In the genomic region with DNA sequence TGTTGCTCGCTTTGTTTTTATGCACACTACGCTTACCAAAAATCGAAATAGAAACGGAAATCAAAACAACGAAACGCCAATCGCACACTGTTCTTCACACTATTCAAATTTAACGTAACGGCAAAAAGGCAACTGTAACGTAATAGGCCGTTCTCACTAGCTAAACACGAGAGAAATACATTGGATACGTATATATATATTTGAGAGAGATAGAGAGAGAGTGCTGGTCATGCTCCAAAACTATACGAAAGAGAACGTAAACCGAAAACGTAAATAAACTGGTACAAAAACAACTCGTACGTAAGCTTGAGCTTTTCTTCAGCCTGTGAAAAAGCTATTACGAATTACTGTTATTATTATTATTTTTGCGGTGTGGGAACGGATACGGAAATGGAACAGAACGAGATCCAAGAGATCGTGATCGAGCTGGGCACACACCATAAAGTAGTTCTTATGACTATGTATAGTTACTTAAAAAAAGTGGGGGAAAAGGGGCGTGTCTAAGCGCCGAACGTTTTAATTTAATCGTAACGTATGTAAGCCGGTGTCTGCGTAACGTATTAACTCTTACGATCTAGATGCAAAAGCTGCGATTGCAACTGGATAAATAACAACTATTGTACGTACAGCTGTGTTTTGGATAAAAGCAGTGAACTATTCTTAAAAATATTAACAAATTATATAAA, we compare ENCODE assay signal across 1 fruit fly cellular context.
TF ChIP-seq lines count a peak whose summit lies in the region.

No protein-coding gene starts in this region.

TF ChIP-seq in whole organism, embryonic, 481 proteins besides CTCF, POLR2A, EP300 and RAD21 (continued from another document):
- TF ChIP-seq CG2202 (tag; optimal IDR thresholded peaks at IDR 0.05; lab: Kevin White, UChicago) (no peak), HLHmδ (GFP tag; optimal IDR thresholded peaks at IDR 0.05; lab: Kevin White, UChicago) (no peak), stwl (tag; optimal IDR thresholded peaks at IDR 0.05; lab: Kevin White, UChicago) (peak; percentile 54), exex (tag; optimal IDR thresholded peaks at IDR 0.05; lab: Kevin White, UChicago) (no peak), sisA (GFP tag; IDR thresholded peaks at IDR 0.05; lab: Robert Waterston, UW) (no peak), gcm2 (GFP tag; optimal IDR thresholded peaks at IDR 0.05; lab: Kevin White, UChicago) (no peak), CG33213 (GFP tag; optimal IDR thresholded peaks at IDR 0.05; lab: Kevin White, UChicago) (peak; percentile 40), Taf1 (GFP tag; IDR thresholded peaks at IDR 0.05; lab: Robert Waterston, UW) (no peak), Pdp1 (GFP tag; optimal IDR thresholded peaks at IDR 0.05; lab: Kevin White, UChicago) (no peak), jigr1 (GFP tag; IDR thresholded peaks at IDR 0.05; lab: Robert Waterston, UW) (no peak), CG9727 (GFP tag; optimal IDR thresholded peaks at IDR 0.05; lab: Kevin White, UChicago) (no peak), CG4707 (GFP tag; optimal IDR thresholded peaks at IDR 0.05; lab: Kevin White, UChicago) (no peak), ac (GFP tag; optimal IDR thresholded peaks at IDR 0.05; lab: Kevin White, UChicago) (no peak), Hand (GFP tag; optimal IDR thresholded peaks at IDR 0.05; lab: Kevin White, UChicago) (no peak), eve (GFP tag; optimal IDR thresholded peaks at IDR 0.05; lab: Kevin White, UChicago) (peak in 1 of 2 experiments; percentile 72), scrt (GFP tag; optimal IDR thresholded peaks at IDR 0.05; lab: Kevin White, UChicago) (no peak), Bteb2 (GFP tag; optimal IDR thresholded peaks at IDR 0.05; lab: Kevin White, UChicago) (no peak), fd3F (GFP tag; optimal IDR thresholded peaks at IDR 0.05; lab: Kevin White, UChicago) (no peak), CHES-1-like (GFP tag; optimal IDR thresholded peaks at IDR 0.05; lab: Kevin White, UChicago) (no peak), CG17802 (tag; optimal IDR thresholded peaks at IDR 0.05; lab: Kevin White, UChicago) (peak; percentile 35), Usf (GFP tag; optimal IDR thresholded peaks at IDR 0.05; lab: Kevin White, UChicago) (no peak), H15 (GFP tag; IDR thresholded peaks at IDR 0.05; lab: Robert Waterston, UW) (no peak), maf-S (GFP tag; optimal IDR thresholded peaks at IDR 0.05; lab: Kevin White, UChicago) (no peak), nerfin-2 (GFP tag; IDR thresholded peaks at IDR 0.05; lab: Robert Waterston, UW; ENCODE audit: partially characterized antibody) (no peak), Lhr (GFP tag; optimal IDR thresholded peaks at IDR 0.05; lab: Kevin White, UChicago) (peak; percentile 72), lov (optimal IDR thresholded peaks at IDR 0.05; lab: Kevin White, UChicago) (no peak), lov (GFP tag; IDR thresholded peaks at IDR 0.05; lab: Robert Waterston, UW) (no peak), B-H1 (GFP tag; IDR thresholded peaks at IDR 0.05; lab: Robert Waterston, UW) (no peak), CG9876 (GFP tag; optimal IDR thresholded peaks at IDR 0.05; lab: Kevin White, UChicago) (no peak), rib (GFP tag; IDR thresholded peaks at IDR 0.05; lab: Robert Waterston, UW) (no peak), Asciz (GFP tag; optimal IDR thresholded peaks at IDR 0.05; lab: Kevin White, UChicago) (no peak), CG14965 (GFP tag; optimal IDR thresholded peaks at IDR 0.05; lab: Kevin White, UChicago; ENCODE audit: borderline replicate concordance) (no peak), wdn (GFP tag; IDR thresholded peaks at IDR 0.05; lab: Robert Waterston, UW) (no peak), CG6272 (GFP tag; IDR thresholded peaks at IDR 0.05; lab: Robert Waterston, UW) (no peak), Oli (tag; optimal IDR thresholded peaks at IDR 0.05; lab: Kevin White, UChicago) (no peak), Poxn (GFP tag; IDR thresholded peaks at IDR 0.05; lab: Robert Waterston, UW) (no peak), Ptx1 (GFP tag; IDR thresholded peaks at IDR 0.05; lab: Robert Waterston, UW) (no peak), CG17361 (GFP tag; IDR thresholded peaks at IDR 0.05; lab: Robert Waterston, UW) (no peak), pho (GFP tag; optimal IDR thresholded peaks at IDR 0.05; lab: Kevin White, UChicago) (no peak), Sox102F (GFP tag; optimal IDR thresholded peaks at IDR 0.05; lab: Kevin White, UChicago) (no peak), CG31224 (GFP tag; IDR thresholded peaks at IDR 0.05; lab: Robert Waterston, UW) (no peak), ssp (GFP tag; IDR thresholded peaks at IDR 0.05; lab: Robert Waterston, UW) (peak; percentile 80), CG4404 (GFP tag; IDR thresholded peaks at IDR 0.05; lab: Robert Waterston, UW) (no peak), en (GFP tag; optimal IDR thresholded peaks at IDR 0.05; lab: Kevin White, UChicago) (no peak), Gsc (GFP tag; IDR thresholded peaks at IDR 0.05; lab: Robert Waterston, UW) (no peak), CG9437 (GFP tag; optimal IDR thresholded peaks at IDR 0.05; lab: Kevin White, UChicago) (peak; percentile 99), pfk (GFP tag; optimal IDR thresholded peaks at IDR 0.05; lab: Kevin White, UChicago) (peak; percentile 27), HHEX (GFP tag; optimal IDR thresholded peaks at IDR 0.05; lab: Kevin White, UChicago) (peak; percentile 11), kay (GFP tag; optimal IDR thresholded peaks at IDR 0.05; lab: Kevin White, UChicago) (no peak), pzg (GFP tag; optimal IDR thresholded peaks at IDR 0.05; lab: Kevin White, UChicago) (peak; percentile 13), CG15011 (GFP tag; optimal IDR thresholded peaks at IDR 0.05; lab: Kevin White, UChicago) (no peak), Myb (GFP tag; optimal IDR thresholded peaks at IDR 0.05; lab: Kevin White, UChicago) (peak; percentile 65), CG13624 (GFP tag; optimal IDR thresholded peaks at IDR 0.05; lab: Kevin White, UChicago) (no peak), CG4360 (GFP tag; IDR thresholded peaks at IDR 0.05; lab: Robert Waterston, UW) (no peak), CG18764 (GFP tag; optimal IDR thresholded peaks at IDR 0.05; lab: Kevin White, UChicago) (no peak), jing (GFP tag; optimal IDR thresholded peaks at IDR 0.05; lab: Kevin White, UChicago) (no peak), run (tag; optimal IDR thresholded peaks at IDR 0.05; lab: Kevin White, UChicago) (no peak), prd (optimal IDR thresholded peaks at IDR 0.05; lab: Kevin White, UChicago) (no peak), prd (GFP tag; IDR thresholded peaks at IDR 0.05; lab: Robert Waterston, UW) (no peak), CG8388 (GFP tag; optimal IDR thresholded peaks at IDR 0.05; lab: Kevin White, UChicago) (no peak), CG9797 (GFP tag; optimal IDR thresholded peaks at IDR 0.05; lab: Kevin White, UChicago) (no peak), CG7357 (GFP tag; IDR thresholded peaks at IDR 0.05; lab: Robert Waterston, UW) (peak; percentile 84), Hmr (GFP tag; optimal IDR thresholded peaks at IDR 0.05; lab: Kevin White, UChicago) (no peak), toy (GFP tag; IDR thresholded peaks at IDR 0.05; lab: Robert Waterston, UW) (no peak), CG13296 (GFP tag; optimal IDR thresholded peaks at IDR 0.05; lab: Kevin White, UChicago) (peak; percentile 13), CG15479 (GFP tag; optimal IDR thresholded peaks at IDR 0.05; lab: Kevin White, UChicago) (no peak), NK7.1 (GFP tag; optimal IDR thresholded peaks at IDR 0.05; lab: Kevin White, UChicago) (no peak), CG15514 (GFP tag; optimal IDR thresholded peaks at IDR 0.05; lab: Kevin White, UChicago) (peak; percentile 70), Hsf (GFP tag; optimal IDR thresholded peaks at IDR 0.05; lab: Kevin White, UChicago) (no peak), CG42726 (GFP tag; IDR thresholded peaks at IDR 0.05; lab: Robert Waterston, UW; ENCODE audit: partially characterized antibody) (no peak), Ravus (GFP tag; IDR thresholded peaks at IDR 0.05; lab: Robert Waterston, UW) (no peak), ci (GFP tag; IDR thresholded peaks at IDR 0.05; lab: Robert Waterston, UW) (peak; percentile 44; the same call in 1 of the 3 replicates), luna (GFP tag; optimal IDR thresholded peaks at IDR 0.05; lab: Kevin White, UChicago) (no peak), row (GFP tag; IDR thresholded peaks at IDR 0.05; lab: Robert Waterston, UW) (no peak; the same call in 2 of the 3 replicates), CG13894 (tag; optimal IDR thresholded peaks at IDR 0.05; lab: Kevin White, UChicago) (no peak), CG15601 (tag; optimal IDR thresholded peaks at IDR 0.05; lab: Kevin White, UChicago) (no peak), cad (GFP tag; optimal IDR thresholded peaks at IDR 0.05; lab: Kevin White, UChicago) (no peak), crc (GFP tag; optimal IDR thresholded peaks at IDR 0.05; lab: Kevin White, UChicago) (no peak), CG13287 (GFP tag; IDR thresholded peaks at IDR 0.05; lab: Robert Waterston, UW; ENCODE audit: partially characterized antibody) (no peak), CG11696 (GFP tag; IDR thresholded peaks at IDR 0.05; lab: Robert Waterston, UW) (no peak), chif (GFP tag; optimal IDR thresholded peaks at IDR 0.05; lab: Kevin White, UChicago) (no peak), btn (GFP tag; optimal IDR thresholded peaks at IDR 0.05; lab: Kevin White, UChicago) (no peak), CG2116 (GFP tag; optimal IDR thresholded peaks at IDR 0.05; lab: Kevin White, UChicago) (peak; percentile 18), otp (GFP tag; IDR thresholded peaks at IDR 0.05; lab: Robert Waterston, UW) (no peak), CG18011 (GFP tag; optimal IDR thresholded peaks at IDR 0.05; lab: Kevin White, UChicago) (no peak), CG7963 (GFP tag; IDR thresholded peaks at IDR 0.05; lab: Robert Waterston, UW; ENCODE audit: partially characterized antibody) (no peak), CG3838 (GFP tag; optimal IDR thresholded peaks at IDR 0.05; lab: Kevin White, UChicago) (no peak), tgo (GFP tag; IDR thresholded peaks at IDR 0.05; lab: Robert Waterston, UW) (no peak), vvl (GFP tag; IDR thresholded peaks at IDR 0.05; lab: Robert Waterston, UW) (no peak), CG3995 (GFP tag; optimal IDR thresholded peaks at IDR 0.05; lab: Kevin White, UChicago) (no peak), CG31388 (GFP tag; optimal IDR thresholded peaks at IDR 0.05; lab: Kevin White, UChicago) (no peak), Xrp1 (GFP tag; IDR thresholded peaks at IDR 0.05; lab: Robert Waterston, UW) (no peak), CG3281 (GFP tag; optimal IDR thresholded peaks at IDR 0.05; lab: Kevin White, UChicago) (no peak), CG6654 (GFP tag; optimal IDR thresholded peaks at IDR 0.05; lab: Kevin White, UChicago) (no peak), CG34224 (GFP tag; IDR thresholded peaks at IDR 0.05; lab: Robert Waterston, UW; ENCODE audit: partially characterized antibody) (no peak; the same call in 2 of the 3 replicates), Trl (optimal IDR thresholded peaks at IDR 0.05; lab: Kevin White, UChicago) (peak; percentile 59 to 81), Trl (GFP tag; optimal IDR thresholded peaks at IDR 0.05; lab: Kevin White, UChicago) (no peak), CG2875 (GFP tag; optimal IDR thresholded peaks at IDR 0.05; lab: Kevin White, UChicago) (no peak), ind (GFP tag; optimal IDR thresholded peaks at IDR 0.05; lab: Kevin White, UChicago) (no peak), eyg (GFP tag; optimal IDR thresholded peaks at IDR 0.05; lab: Kevin White, UChicago) (no peak), Camta (GFP tag; optimal IDR thresholded peaks at IDR 0.05; lab: Kevin White, UChicago) (no peak), CG10274 (GFP tag; optimal IDR thresholded peaks at IDR 0.05; lab: Kevin White, UChicago) (no peak), z (GFP tag; IDR thresholded peaks at IDR 0.05; lab: Robert Waterston, UW) (no peak), D (optimal IDR thresholded peaks at IDR 0.05; lab: Kevin White, UChicago) (no peak), D (GFP tag; optimal IDR thresholded peaks at IDR 0.05; lab: Kevin White, UChicago) (no peak), chinmo (GFP tag; IDR thresholded peaks at IDR 0.05; lab: Robert Waterston, UW; ENCODE audit: partially characterized antibody) (no peak), Max (GFP tag; optimal IDR thresholded peaks at IDR 0.05; lab: Kevin White, UChicago) (no peak), Ets97D (GFP tag; optimal IDR thresholded peaks at IDR 0.05; lab: Kevin White, UChicago) (peak; percentile 67), sens (GFP tag; lab: Kevin White, UChicago) (peak; percentile 79), Drgx (GFP tag; IDR thresholded peaks at IDR 0.05; lab: Robert Waterston, UW) (no peak), Aef1 (GFP tag; IDR thresholded peaks at IDR 0.05; lab: Robert Waterston, UW) (no peak), CG12659 (GFP tag; optimal IDR thresholded peaks at IDR 0.05; lab: Kevin White, UChicago) (no peak), cato (GFP tag; optimal IDR thresholded peaks at IDR 0.05; lab: Kevin White, UChicago; ENCODE audit: borderline replicate concordance) (no peak), CG7745 (tag; optimal IDR thresholded peaks at IDR 0.05; lab: Kevin White, UChicago) (no peak), CG17612 (GFP tag; IDR thresholded peaks at IDR 0.05; lab: Robert Waterston, UW) (no peak), Eip74EF (GFP tag; optimal IDR thresholded peaks at IDR 0.05; lab: Kevin White, UChicago) (peak in 1 of 2 experiments; percentile 48), ems (GFP tag; optimal IDR thresholded peaks at IDR 0.05; lab: Kevin White, UChicago) (no peak), mld (GFP tag; IDR thresholded peaks at IDR 0.05; lab: Robert Waterston, UW; ENCODE audit: partially characterized antibody) (no peak), ftz-f1 (GFP tag; optimal IDR thresholded peaks at IDR 0.05; lab: Kevin White, UChicago) (no peak), Med (GFP tag; lab: Kevin White, UChicago) (peak; percentile 61), CG15696 (tag; optimal IDR thresholded peaks at IDR 0.05; lab: Kevin White, UChicago) (no peak), mam (GFP tag; optimal IDR thresholded peaks at IDR 0.05; lab: Kevin White, UChicago) (no peak), chn (GFP tag; optimal IDR thresholded peaks at IDR 0.05; lab: Kevin White, UChicago) (no peak)
